Fruit fly (Drosophila melanogaster): ENCODE results near the gene Nufip.

DNA sequence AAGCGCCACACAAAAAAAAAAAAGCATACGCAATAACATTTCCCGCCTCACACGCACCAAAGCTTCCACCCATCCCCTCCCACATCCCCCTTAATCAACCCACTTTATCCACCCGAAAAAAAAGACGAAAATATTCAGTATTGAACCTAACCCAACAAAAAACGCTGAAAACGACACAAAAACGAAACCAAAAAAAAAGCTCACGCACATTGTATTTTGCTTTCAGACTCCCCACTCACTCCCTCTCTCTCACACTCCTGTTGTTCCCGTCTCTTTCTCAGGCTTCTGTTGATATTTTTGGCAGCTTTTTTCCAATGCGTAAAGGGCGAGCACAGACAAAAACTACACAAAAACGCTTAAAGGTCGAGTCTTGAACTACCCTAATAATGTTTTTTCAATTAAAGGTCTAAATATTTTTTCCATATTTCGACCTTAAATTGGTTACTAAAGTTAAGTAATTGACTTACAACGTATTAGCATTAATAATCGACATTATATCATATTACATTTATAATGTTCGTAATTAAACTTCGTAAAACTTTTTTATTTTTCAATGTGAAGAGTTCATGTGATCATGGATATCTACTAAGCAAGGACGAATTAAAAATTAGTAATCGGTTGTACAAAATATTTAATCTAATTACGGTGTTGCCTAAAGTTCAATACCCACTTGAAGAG, 38.4 kb upstream of the Nufip start:
- no peak for TF ChIP-seq CG15710 (tag; optimal IDR thresholded peaks at IDR 0.05)
- no peak for TF ChIP-seq Pif1B (GFP tag; optimal IDR thresholded peaks at IDR 0.05)
- no peak for TF ChIP-seq Snoo (tag; optimal IDR thresholded peaks at IDR 0.05)
- TF ChIP-seq gl (tag; optimal IDR thresholded peaks at IDR 0.05), result no peak
